Worm (Caenorhabditis elegans): ENCODE results near the gene K07H8.2.

ce11 chrIV:8283214-8283613 is 8.1 kb upstream of the K07H8.2 start:
- TF ChIP-seq ets-7 (tag; optimal IDR thresholded peaks at IDR 0.05) (no peak), pes-1 (GFP tag; IDR thresholded peaks at IDR 0.05) (no peak), ama-1 (optimal IDR thresholded peaks at IDR 0.05) (no peak), ceh-13 (GFP tag; optimal IDR thresholded peaks at IDR 0.05) (no peak), hmbx-1 (tag; optimal IDR thresholded peaks at IDR 0.05) (no peak), tra-4 (tag; optimal IDR thresholded peaks at IDR 0.05) (no peak), tbx-11 (GFP tag; IDR thresholded peaks at IDR 0.05) (no peak), flt-1 (GFP tag; IDR thresholded peaks at IDR 0.05) (no peak), sea-1 (GFP tag; conservative IDR thresholded peaks at IDR 0.05) (no peak), ceh-36 (tag; optimal IDR thresholded peaks at IDR 0.05) (no peak), scrt-1 (GFP tag; IDR thresholded peaks at IDR 0.05) (no peak), aly-1 (tag; optimal IDR thresholded peaks at IDR 0.05) (no peak), hmg-4 (GFP tag; optimal IDR thresholded peaks at IDR 0.05) (no peak), hnd-1 (tag; optimal IDR thresholded peaks at IDR 0.05) (no peak)
